Fruit fly (Drosophila melanogaster): ENCODE measurements around the gene opa.

Gene opa

DNA sequence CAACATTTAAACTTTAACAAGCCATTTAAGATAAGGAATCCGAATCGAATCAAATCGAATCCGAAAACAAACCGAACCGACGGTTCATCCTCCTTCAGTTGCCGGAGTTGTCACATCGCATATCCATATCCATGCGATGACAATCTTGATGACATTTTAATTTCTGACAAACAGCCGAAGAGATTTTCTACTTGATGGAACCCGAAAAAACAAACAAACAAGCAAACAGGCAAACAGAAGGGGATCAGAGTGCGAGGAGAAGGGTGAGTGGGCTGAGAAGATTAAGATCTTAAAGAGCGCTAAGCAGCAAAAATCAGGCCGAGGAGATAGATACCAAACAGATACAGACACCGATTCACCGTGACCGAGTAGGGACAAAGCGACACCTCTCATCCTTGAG is 8.5 kb downstream of the opa start:
- no peak for TF ChIP-seq CG8478 (optimal IDR thresholded peaks at IDR 0.05)
- no peak for TF ChIP-seq CTCF (optimal IDR thresholded peaks at IDR 0.05)

DNA sequence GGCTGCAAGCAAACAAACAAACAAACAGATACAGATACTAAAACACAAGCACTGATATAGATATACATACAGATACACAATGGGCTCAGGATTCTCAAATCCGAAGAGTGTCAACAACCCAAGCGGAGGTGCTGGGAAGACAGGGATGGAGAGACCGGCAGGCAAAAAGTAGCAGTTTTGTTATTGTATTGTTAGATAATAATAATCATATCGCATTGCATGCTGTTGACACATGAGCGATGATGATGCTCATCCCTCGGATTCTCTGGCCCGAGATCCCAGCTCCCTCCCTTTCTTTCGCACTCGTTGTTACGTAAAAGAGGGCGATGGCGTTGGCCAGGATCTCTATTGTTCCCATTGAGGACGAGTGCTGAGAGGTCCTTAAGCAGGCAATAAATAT is 11.2 kb downstream of the opa start:
- TF ChIP-seq CG8478 (optimal IDR thresholded peaks at IDR 0.05): no peak
- TF ChIP-seq CTCF (optimal IDR thresholded peaks at IDR 0.05): no peak

dm6 chr3R:4864901-4865601 is 12.4 kb downstream of the opa start:
- TF ChIP-seq CG8478 (optimal IDR thresholded peaks at IDR 0.05): no peak
- TF ChIP-seq CTCF (optimal IDR thresholded peaks at IDR 0.05): no peak

dm6 chr3R:4866073-4866472 is 13.5 kb downstream of the opa start:
- TF ChIP-seq CG8478 (optimal IDR thresholded peaks at IDR 0.05) (no peak), CTCF (optimal IDR thresholded peaks at IDR 0.05) (no peak)

DNA sequence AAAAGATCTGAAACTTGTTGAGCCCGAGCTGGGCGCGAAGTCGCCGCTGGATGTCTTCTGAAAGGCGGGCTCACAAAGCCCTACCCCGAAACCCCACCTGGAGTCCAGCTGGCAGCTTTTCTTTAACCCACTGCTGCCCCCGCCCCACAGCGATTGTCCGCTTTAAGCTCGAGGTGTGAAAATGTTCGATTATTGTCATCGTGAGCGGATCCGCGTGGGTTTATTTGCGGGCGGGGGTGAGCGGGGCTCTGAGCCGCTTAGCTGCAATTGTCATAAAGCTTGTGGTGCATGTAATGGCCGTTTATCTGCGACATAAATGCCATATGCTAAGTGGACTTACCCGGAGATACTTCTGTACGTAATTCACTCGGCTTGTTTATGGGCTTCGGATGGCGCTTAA is 14.3 kb downstream of the opa start:
- no peak for TF ChIP-seq CTCF (optimal IDR thresholded peaks at IDR 0.05)
- no peak for TF ChIP-seq CG8478 (optimal IDR thresholded peaks at IDR 0.05)

DNA sequence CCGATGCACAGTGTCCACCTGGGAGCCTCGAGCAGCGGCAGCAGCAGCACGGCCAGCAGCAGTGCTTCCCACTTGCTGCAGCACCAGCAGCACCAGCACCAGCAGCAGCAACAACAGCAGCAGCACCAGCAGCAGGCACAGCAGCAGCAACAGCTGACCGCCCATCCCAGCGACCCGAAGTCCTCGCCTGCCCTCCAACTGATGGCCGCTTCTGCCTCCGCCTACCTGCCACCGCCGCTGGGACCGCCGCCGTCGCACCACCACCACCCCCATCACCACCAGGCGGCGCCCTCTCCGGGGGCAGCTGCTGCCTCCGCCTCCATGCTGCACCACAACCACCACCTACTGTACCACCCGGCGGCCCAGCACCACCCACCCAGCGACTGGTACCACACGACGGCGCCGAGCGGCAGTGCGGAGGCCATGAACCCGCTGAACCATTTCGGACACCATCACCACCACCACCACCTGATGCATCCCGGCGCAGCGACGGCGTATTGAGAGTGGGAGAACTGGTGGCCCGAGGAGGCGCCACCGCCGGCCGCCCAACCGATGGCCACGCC is 16.1 kb downstream of the opa start:
- TF ChIP-seq CTCF (optimal IDR thresholded peaks at IDR 0.05): no peak
- TF ChIP-seq CG8478 (optimal IDR thresholded peaks at IDR 0.05): no peak

dm6 chr3R:4873756-4874155 is 21.1 kb downstream of the opa start:
- TF ChIP-seq CG8478 (optimal IDR thresholded peaks at IDR 0.05): no peak
- no peak for TF ChIP-seq CTCF (optimal IDR thresholded peaks at IDR 0.05)

dm6 chr3R:4878433-4878832 is 25.8 kb downstream of the opa start, which contains the start of gene laf:
Gene laf (minus strand): TSS chr3R:4878533.
- TF ChIP-seq CTCF (optimal IDR thresholded peaks at IDR 0.05): no peak
- no peak for TF ChIP-seq CG8478 (optimal IDR thresholded peaks at IDR 0.05)

dm6 chr3R:4883186-4883746 is 30.7 kb downstream of the opa start:
- no peak for TF ChIP-seq CG8478 (optimal IDR thresholded peaks at IDR 0.05)
- no peak for TF ChIP-seq CTCF (optimal IDR thresholded peaks at IDR 0.05)

dm6 chr3R:4883864-4884263 is 31.3 kb downstream of the opa start:
- TF ChIP-seq CTCF (optimal IDR thresholded peaks at IDR 0.05): no peak
- TF ChIP-seq CG8478 (optimal IDR thresholded peaks at IDR 0.05): no peak

DNA sequence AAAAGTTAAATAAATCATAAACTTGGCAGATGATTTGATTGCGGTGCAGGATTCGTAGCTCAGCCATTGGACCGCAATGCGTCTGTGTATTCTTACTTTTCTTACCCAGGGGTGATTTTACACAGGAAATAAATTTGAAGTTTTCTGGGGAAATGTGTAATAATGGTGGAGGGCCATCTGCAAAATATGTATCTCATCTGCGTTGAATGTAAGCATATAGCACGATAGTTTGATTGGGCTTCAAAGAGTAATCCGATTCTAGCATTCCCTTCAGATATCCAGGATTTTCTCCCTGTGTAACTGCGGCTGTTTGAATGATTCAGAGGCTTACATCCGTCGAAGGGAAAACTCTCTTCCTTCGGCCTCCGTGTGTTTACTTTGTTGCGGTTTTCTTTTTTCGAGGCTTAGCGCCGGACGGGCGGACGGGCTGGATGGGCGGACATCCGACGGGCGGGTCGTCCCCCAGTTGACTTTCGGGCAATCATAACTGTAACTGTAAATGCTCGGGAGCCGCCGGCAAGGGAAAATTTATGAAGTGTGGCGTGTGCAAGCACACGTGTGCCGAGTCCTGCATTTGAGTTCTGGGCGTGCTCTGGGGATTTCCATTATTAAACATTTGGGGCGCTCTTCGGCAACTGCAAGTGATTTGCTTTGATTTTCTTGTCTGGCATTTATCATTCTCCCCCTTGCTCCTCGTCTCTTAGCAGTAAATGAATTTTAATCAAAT is 33.6 kb downstream of the opa start:
- TF ChIP-seq CG8478 (optimal IDR thresholded peaks at IDR 0.05): no peak
- TF ChIP-seq CTCF (optimal IDR thresholded peaks at IDR 0.05): no peak

dm6 chr3R:4895553-4895952 is 42.9 kb downstream of the opa start:
- TF ChIP-seq CTCF (optimal IDR thresholded peaks at IDR 0.05) (no peak), CG8478 (optimal IDR thresholded peaks at IDR 0.05) (no peak)

DNA sequence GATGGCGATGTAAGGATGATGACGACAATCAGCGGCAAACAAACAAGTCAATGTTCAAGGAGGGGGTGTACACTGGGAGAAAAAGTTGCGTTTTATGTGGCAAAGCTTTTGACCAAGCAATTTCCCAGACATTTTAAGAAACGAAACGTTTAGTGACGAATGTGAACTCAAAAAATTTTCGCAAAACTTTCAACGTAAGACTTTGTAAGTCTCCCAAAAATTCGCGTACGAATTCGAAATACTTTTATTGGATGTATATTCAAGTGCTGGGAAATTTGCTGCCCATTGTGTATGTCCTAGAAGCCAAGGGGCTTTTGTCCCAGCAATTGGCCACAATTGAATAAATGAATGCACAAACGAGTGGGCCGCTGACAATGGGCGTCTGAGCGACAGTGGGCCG is 44.3 kb downstream of the opa start:
- no peak for TF ChIP-seq CG8478 (optimal IDR thresholded peaks at IDR 0.05)
- no peak for TF ChIP-seq CTCF (optimal IDR thresholded peaks at IDR 0.05)

dm6 chr3R:4900435-4900834 is 47.8 kb downstream of the opa start:
- no peak for TF ChIP-seq CTCF (optimal IDR thresholded peaks at IDR 0.05)
- TF ChIP-seq CG8478 (optimal IDR thresholded peaks at IDR 0.05): no peak

dm6 chr3R:4901189-4901588 is 48.6 kb downstream of the opa start:
- TF ChIP-seq CG8478 (optimal IDR thresholded peaks at IDR 0.05): no peak
- TF ChIP-seq CTCF (optimal IDR thresholded peaks at IDR 0.05): no peak

- TF ChIP-seq CG8478 (optimal IDR thresholded peaks at IDR 0.05) (no peak), CTCF (optimal IDR thresholded peaks at IDR 0.05) (no peak)
Observed at dm6 chr3R:4901782-4902181, 49.2 kb downstream of the opa start.

All from S2 (cell line).